Worm (Caenorhabditis elegans): ENCODE data around the gene fubl-1.
A peak's percentile ranks its signal among the peaks of the same experiment; 100 is the strongest.

The fubl-1 gene

ce11 chrV:10260460-10260859 is 21.8 kb upstream of the fubl-1 start, which contains the start of gene sri-18:
sri-18 (minus strand) TSS chrV:10260560.
- TF ChIP-seq mcd-1 (GFP tag; IDR thresholded peaks at IDR 0.05) (no peak), F33H1.4 (GFP tag; IDR thresholded peaks at IDR 0.05) (no peak), fkh-3 (tag; optimal IDR thresholded peaks at IDR 0.05) (no peak)

- TF ChIP-seq gei-17 (GFP tag; optimal IDR thresholded peaks at IDR 0.05) (no peak), madf-6 (GFP tag; IDR thresholded peaks at IDR 0.05) (no peak), ztf-18 (tag; optimal IDR thresholded peaks at IDR 0.05) (no peak), cebp-1 (GFP tag; IDR thresholded peaks at IDR 0.05) (no peak), cebp-1 (tag; optimal IDR thresholded peaks at IDR 0.05) (peak; percentile 32), let-526 (GFP tag; IDR thresholded peaks at IDR 0.05) (no peak), nhr-80 (tag; optimal IDR thresholded peaks at IDR 0.05) (peak; percentile 91), pha-4 (tag; optimal IDR thresholded peaks at IDR 0.05) (peak; percentile 31), ztf-26 (tag; optimal IDR thresholded peaks at IDR 0.05) (no peak)
Measured at ce11 chrV:10256050-10256449, 17.4 kb upstream of the fubl-1 start, which contains the start of gene nhr-232. nhr-232 (plus strand) TSS chrV:10256170.

ce11 chrV:10255005-10255472 is 16.4 kb upstream of the fubl-1 start, which contains the start of gene rop-1:
rop-1 (minus strand) TSS chrV:10255055.
- peak; percentile 42 for TF ChIP-seq unc-62 (GFP tag; optimal IDR thresholded peaks at IDR 0.05)
- no peak for TF ChIP-seq snpc-4 (GFP tag; optimal IDR thresholded peaks at IDR 0.05)
- peak in 1 of 4 experiments; percentile 8 for TF ChIP-seq snpc-4 (tag; optimal IDR thresholded peaks at IDR 0.05)
- 0 out of 2 replicates have a peak, but pooled peaks have one; percentile 31 for TF ChIP-seq cebp-1 (GFP tag; IDR thresholded peaks at IDR 0.05)
- TF ChIP-seq cebp-1 (tag; optimal IDR thresholded peaks at IDR 0.05): peak; percentile 87
- TF ChIP-seq nhr-27 (tag; optimal IDR thresholded peaks at IDR 0.05): no peak
- no peak for TF ChIP-seq F57C9.4 (tag; optimal IDR thresholded peaks at IDR 0.05)
- no peak for TF ChIP-seq ceh-27 (GFP tag; optimal IDR thresholded peaks at IDR 0.05)
- TF ChIP-seq rec-8 (tag; optimal IDR thresholded peaks at IDR 0.05): no peak
- no peak for TF ChIP-seq sea-2 (GFP tag; IDR thresholded peaks at IDR 0.05)
- TF ChIP-seq attf-3 (GFP tag; conservative IDR thresholded peaks at IDR 0.05): no peak
- peak; percentile 38 for TF ChIP-seq nhr-80 (tag; optimal IDR thresholded peaks at IDR 0.05)
- no peak for TF ChIP-seq Y53F4B.3 (GFP tag; IDR thresholded peaks at IDR 0.05)

ce11 chrV:10252682-10253081 is 14.0 kb upstream of the fubl-1 start:
- TF ChIP-seq lag-1 (GFP tag; IDR thresholded peaks at IDR 0.05) (no peak), ceh-100 (GFP tag; IDR thresholded peaks at IDR 0.05) (no peak), F33H1.4 (GFP tag; IDR thresholded peaks at IDR 0.05) (no peak), ztf-26 (tag; optimal IDR thresholded peaks at IDR 0.05) (no peak), ztf-22 (GFP tag; optimal IDR thresholded peaks at IDR 0.05) (no peak), efl-1 (GFP tag; optimal IDR thresholded peaks at IDR 0.05) (no peak), nfya-1 (tag; optimal IDR thresholded peaks at IDR 0.05; ENCODE audit: borderline replicate concordance, insufficient read depth) (no peak), atf-7 (tag; optimal IDR thresholded peaks at IDR 0.05) (no peak), zfh-2 (GFP tag; conservative IDR thresholded peaks at IDR 0.05) (no peak), mcd-1 (GFP tag; IDR thresholded peaks at IDR 0.05) (no peak), zim-3 (tag; optimal IDR thresholded peaks at IDR 0.05) (no peak), egl-18 (GFP tag; IDR thresholded peaks at IDR 0.05) (no peak), Y79H2A.3 (GFP tag; conservative IDR thresholded peaks at IDR 0.05) (no peak), nfyb-1 (GFP tag; IDR thresholded peaks at IDR 0.05) (no peak), ztf-25 (GFP tag; IDR thresholded peaks at IDR 0.05) (no peak), nhr-27 (tag; optimal IDR thresholded peaks at IDR 0.05) (no peak), attf-3 (GFP tag; conservative IDR thresholded peaks at IDR 0.05) (no peak), T07F8.4 (tag; optimal IDR thresholded peaks at IDR 0.05) (no peak), Y95B8A.8 (GFP tag; IDR thresholded peaks at IDR 0.05) (peak; percentile 67; the same call in 1 of the 2 replicates), ceh-91 (GFP tag; IDR thresholded peaks at IDR 0.05) (no peak), ekl-4 (GFP tag; IDR thresholded peaks at IDR 0.05) (no peak), madf-6 (GFP tag; IDR thresholded peaks at IDR 0.05) (0 out of 2 replicates have a peak, but pooled peaks have one; percentile 11), Y53F4B.3 (GFP tag; IDR thresholded peaks at IDR 0.05) (no peak), him-1 (tag; optimal IDR thresholded peaks at IDR 0.05) (peak; percentile 25), B0019.2 (GFP tag; conservative IDR thresholded peaks at IDR 0.05) (no peak), mes-4 (tag; optimal IDR thresholded peaks at IDR 0.05) (no peak), xnd-1 (tag; optimal IDR thresholded peaks at IDR 0.05) (no peak), ama-1 (optimal IDR thresholded peaks at IDR 0.05) (no peak), ama-1 (GFP tag; optimal IDR thresholded peaks at IDR 0.05) (peak in 1 of 2 experiments; percentile 64)
